Fruit fly (Drosophila melanogaster): ENCODE measurements around the gene Nlg4.

- TF ChIP-seq CrebA (GFP tag; optimal IDR thresholded peaks at IDR 0.05; ENCODE audit: borderline replicate concordance): no peak
- no peak for TF ChIP-seq psq (GFP tag; optimal IDR thresholded peaks at IDR 0.05)
- no peak for TF ChIP-seq Sp1 (GFP tag; optimal IDR thresholded peaks at IDR 0.05)
- TF ChIP-seq Hr78 (GFP tag; optimal IDR thresholded peaks at IDR 0.05): no peak
- TF ChIP-seq Rel (GFP tag; optimal IDR thresholded peaks at IDR 0.05): no peak
- TF ChIP-seq Rel (tag; optimal IDR thresholded peaks at IDR 0.05): no peak
- TF ChIP-seq h (GFP tag; optimal IDR thresholded peaks at IDR 0.05): no peak
- no peak for TF ChIP-seq Abd-B (GFP tag; optimal IDR thresholded peaks at IDR 0.05)
- TF ChIP-seq jim (GFP tag; optimal IDR thresholded peaks at IDR 0.05): no peak
Measured at dm6 chr3R:20293661-20294060, 89.1 kb downstream of the Nlg4 start.
